Fruit fly (Drosophila melanogaster) whole organism, prepupa: ENCODE data around the gene CG13458.

Experiments
- Blimp-1 ChIP-seq: fragments of 200-800 bp; sonication (Bioruptor generic); optimal IDR thresholded peaks from 3 replicates; lab custom pipeline; 2017; ENCODE audit warnings: missing biosample characterization, missing genetic modification characterization, mild to moderate bottlenecking, moderate library complexity, missing genetic modification reagents
- CG10631 ChIP-seq: fragments of 200-800 bp; sonication (Bioruptor generic); optimal IDR thresholded peaks from 2 replicates; lab custom pipeline; 2016; ENCODE audit warnings: missing biosample characterization, missing genetic modification characterization
- CG10669 ChIP-seq: fragments of 200-800 bp; sonication (Bioruptor generic); optimal IDR thresholded peaks from 3 replicates; lab custom pipeline; 2018; ENCODE audit warnings: missing biosample characterization, mild to moderate bottlenecking, missing genetic modification characterization, moderate library complexity
- CG11294 ChIP-seq: fragments of 200-800 bp; sonication (Bioruptor generic); IDR thresholded peaks from 2 replicates; pipeline ENCODE4 v1.3.6; 2022; ENCODE audit warnings: missing biosample characterization, missing genetic modification characterization
- CG11902 ChIP-seq: fragments of 200-800 bp; sonication (Bioruptor generic); optimal IDR thresholded peaks from 3 replicates; lab custom pipeline; 2016; ENCODE audit warnings: missing biosample characterization, missing genetic modification characterization
- CG15336 ChIP-seq: fragments of 200-800 bp; sonication (Bioruptor generic); IDR thresholded peaks from 2 replicates; pipeline ENCODE4 v1.3.6; 2022; ENCODE audit warnings: missing biosample characterization, missing genetic modification characterization
- CG16779 ChIP-seq: fragments of 200-800 bp; sonication (Bioruptor generic); optimal IDR thresholded peaks from 3 replicates; lab custom pipeline; 2017; ENCODE audit warnings: missing biosample characterization, mild to moderate bottlenecking, missing genetic modification characterization
- CG31627 ChIP-seq: fragments of 200-800 bp; sonication (Bioruptor generic); optimal IDR thresholded peaks from 3 replicates; lab custom pipeline; 2016; ENCODE audit warnings: missing biosample characterization, missing genetic modification characterization
- CG32006 ChIP-seq: fragments of 200-800 bp; sonication (Bioruptor generic); optimal IDR thresholded peaks from 3 replicates; lab custom pipeline; 2017; ENCODE audit warnings: missing biosample characterization, mild to moderate bottlenecking, missing genetic modification characterization
- CG3919 ChIP-seq: fragments of 200-800 bp; sonication (Bioruptor generic); optimal IDR thresholded peaks from 3 replicates; lab custom pipeline; 2016; ENCODE audit warnings: missing biosample characterization, missing genetic modification characterization
- CG4318 ChIP-seq: fragments of 200-800 bp; sonication (Bioruptor generic); optimal IDR thresholded peaks from 3 replicates; lab custom pipeline; 2017; ENCODE audit warnings: missing biosample characterization, mild to moderate bottlenecking, missing genetic modification characterization
- CG6163 ChIP-seq: fragments of 200-800 bp; sonication (Bioruptor generic); IDR thresholded peaks from 3 replicates; pipeline ENCODE4 v1.3.6; 2022; ENCODE audit warnings: missing biosample characterization, missing genetic modification characterization
- CG6276 ChIP-seq: fragments of 200-800 bp; sonication (Bioruptor generic); optimal IDR thresholded peaks from 2 replicates; lab custom pipeline; 2017; ENCODE audit warnings: missing biosample characterization, mild to moderate bottlenecking, missing genetic modification characterization
- CG6792 ChIP-seq: fragments of 200-800 bp; sonication (Bioruptor generic); optimal IDR thresholded peaks from 3 replicates; lab custom pipeline; 2016; ENCODE audit warnings: missing biosample characterization, missing genetic modification characterization
- CG6808 ChIP-seq: fragments of 200-800 bp; sonication (Bioruptor generic); optimal IDR thresholded peaks from 3 replicates; lab custom pipeline; 2017; ENCODE audit warnings: missing biosample characterization, missing genetic modification characterization, mild to moderate bottlenecking, moderate library complexity, missing genetic modification reagents
- CG6854 ChIP-seq: fragments of 200-800 bp; sonication (Bioruptor generic); optimal IDR thresholded peaks from 2 replicates; lab custom pipeline; 2017; ENCODE audit warnings: missing biosample characterization, mild to moderate bottlenecking, missing genetic modification characterization
- CG7368 ChIP-seq: fragments of 200-800 bp; sonication (Bioruptor generic); optimal IDR thresholded peaks from 3 replicates; lab custom pipeline; 2016; ENCODE audit warnings: missing biosample characterization, missing genetic modification characterization
- CG8119 ChIP-seq: fragments of 200-800 bp; sonication (Bioruptor generic); IDR thresholded peaks from 3 replicates; pipeline ENCODE4 v1.3.6; 2022; ENCODE audit warnings: missing biosample characterization, missing genetic modification characterization
- CG8319 ChIP-seq: fragments of 200-800 bp; sonication (Bioruptor generic); optimal IDR thresholded peaks from 3 replicates; lab custom pipeline; 2016; ENCODE audit warnings: missing biosample characterization, missing genetic modification characterization
- CG8632 ChIP-seq: fragments of 200-800 bp; sonication (Bioruptor generic); optimal IDR thresholded peaks from 3 replicates; lab custom pipeline; 2016; ENCODE audit warnings: missing biosample characterization, missing genetic modification characterization
- CG9139 ChIP-seq: fragments of 200-800 bp; sonication (Bioruptor generic); optimal IDR thresholded peaks from 3 replicates; lab custom pipeline; 2017; ENCODE audit warnings: missing biosample characterization, mild to moderate bottlenecking, missing genetic modification characterization
- Eip75B ChIP-seq: fragments of 200-800 bp; sonication (Bioruptor generic); optimal IDR thresholded peaks from 3 replicates; lab custom pipeline; 2016; ENCODE audit warnings: missing biosample characterization, missing genetic modification characterization
- Eip78C ChIP-seq: fragments of 200-800 bp; sonication (Bioruptor generic); peaks from one replicate; lab custom pipeline; 2016; ENCODE audit warnings: missing biosample characterization, missing genetic modification characterization
- Eip93F ChIP-seq: fragments of 200-800 bp; sonication (Bioruptor generic); optimal IDR thresholded peaks from 2 replicates; lab custom pipeline; 2016; ENCODE audit warnings: missing biosample characterization, mild to moderate bottlenecking, missing genetic modification characterization
- Ets21C ChIP-seq: fragments of 200-800 bp; sonication (Bioruptor generic); optimal IDR thresholded peaks from 3 replicates; lab custom pipeline; 2016; ENCODE audit warnings: missing biosample characterization, missing genetic modification characterization
- Ets96B ChIP-seq: fragments of 200-800 bp; optimal IDR thresholded peaks from 2 replicates; lab custom pipeline; 2019; ENCODE audit warnings: missing biosample characterization, mild to moderate bottlenecking, missing genetic modification characterization, moderate library complexity
- Gug ChIP-seq: fragments of 200-800 bp; sonication (Bioruptor generic); IDR thresholded peaks from 2 replicates; pipeline ENCODE4 v1.3.6; 2022; ENCODE audit warnings: missing biosample characterization, missing genetic modification characterization
- Hr38 ChIP-seq: sonication (Bioruptor generic); optimal IDR thresholded peaks from 2 replicates; lab custom pipeline; 2016; ENCODE audit warnings: missing biosample characterization, missing genetic modification characterization
- Hr39 ChIP-seq: fragments of 200-800 bp; sonication (Bioruptor generic); optimal IDR thresholded peaks from 2 replicates; lab custom pipeline; 2016; ENCODE audit warnings: missing biosample characterization, missing genetic modification characterization
- Hr4 ChIP-seq: fragments of 200-800 bp; sonication (Bioruptor generic); optimal IDR thresholded peaks from 3 replicates; lab custom pipeline; 2016; ENCODE audit warnings: missing biosample characterization, missing genetic modification characterization
- Met ChIP-seq: fragments of 200-800 bp; sonication (Bioruptor generic); optimal IDR thresholded peaks from 3 replicates; lab custom pipeline; 2016; ENCODE audit warnings: missing biosample characterization, missing genetic modification characterization
- OdsH ChIP-seq: fragments of 200-800 bp; sonication (Bioruptor generic); optimal IDR thresholded peaks from 3 replicates; lab custom pipeline; 2016; ENCODE audit warnings: missing biosample characterization, missing genetic modification characterization
- Smox ChIP-seq: fragments of 200-800 bp; sonication (Bioruptor generic); optimal IDR thresholded peaks from 3 replicates; lab custom pipeline; 2016; ENCODE audit warnings: missing biosample characterization, missing genetic modification characterization
- Sox14 ChIP-seq: fragments of 200-800 bp; sonication (Bioruptor generic); optimal IDR thresholded peaks from 3 replicates; lab custom pipeline; 2016; ENCODE audit warnings: missing biosample characterization, missing genetic modification characterization
- achi ChIP-seq: fragments of 200-800 bp; sonication (Bioruptor generic); optimal IDR thresholded peaks from 3 replicates; lab custom pipeline; 2016; ENCODE audit warnings: missing biosample characterization, missing genetic modification characterization
- dac ChIP-seq: fragments of 200-800 bp; sonication (Bioruptor generic); optimal IDR thresholded peaks from 2 replicates; lab custom pipeline; 2017; ENCODE audit warnings: missing biosample characterization, mild to moderate bottlenecking, missing genetic modification characterization
- dsx ChIP-seq: fragments of 200-800 bp; optimal IDR thresholded peaks from 3 replicates; lab custom pipeline; 2019; ENCODE audit warnings: missing biosample characterization, mild to moderate bottlenecking, missing genetic modification characterization, moderate library complexity; ENCODE audit not compliant: poor library complexity, severe bottlenecking
- eg ChIP-seq: fragments of 200-800 bp; sonication (Bioruptor generic); IDR thresholded peaks from 3 replicates; pipeline ENCODE4 v1.3.6; 2022; ENCODE audit warnings: missing biosample characterization, missing genetic modification characterization
- fkh ChIP-seq: fragments of 200-800 bp; sonication (Bioruptor generic); optimal IDR thresholded peaks from 3 replicates; lab custom pipeline; 2017; ENCODE audit warnings: missing biosample characterization, mild to moderate bottlenecking, missing genetic modification characterization, moderate library complexity
- lz ChIP-seq: fragments of 200-800 bp; sonication (Bioruptor generic); optimal IDR thresholded peaks from 3 replicates; lab custom pipeline; 2016; ENCODE audit warnings: missing biosample characterization, missing genetic modification characterization
- net ChIP-seq: fragments of 200-800 bp; sonication (Bioruptor generic); optimal IDR thresholded peaks from 3 replicates; lab custom pipeline; 2016; ENCODE audit warnings: missing biosample characterization, missing genetic modification characterization
- pdm3 ChIP-seq: fragments of 200-800 bp; sonication (Bioruptor generic); optimal IDR thresholded peaks from 3 replicates; lab custom pipeline; 2016; ENCODE audit warnings: missing biosample characterization, missing genetic modification characterization
- salr ChIP-seq, 2 experiments: fragments of 200-800 bp; sonication (Bioruptor generic); optimal IDR thresholded peaks; 3 replicates each; lab custom pipeline; 2016 to 2018; ENCODE audit warnings: missing biosample characterization in 2 of 2, missing genetic modification characterization in 2 of 2, mild to moderate bottlenecking in 1 of 2
- spab ChIP-seq: fragments of 200-800 bp; sonication (Bioruptor generic); optimal IDR thresholded peaks from 2 replicates; lab custom pipeline; 2017; ENCODE audit warnings: missing biosample characterization, mild to moderate bottlenecking, missing genetic modification characterization, missing genetic modification reagents
- ss ChIP-seq, 2 experiments: fragments of 200-800 bp; sonication (Bioruptor generic); optimal IDR thresholded peaks; 2 replicates in 1 of 2; 3 replicates in 1 of 2; lab custom pipeline; 2017 to 2018; ENCODE audit warnings: mild to moderate bottlenecking in 2 of 2, missing biosample characterization in 2 of 2, missing genetic modification characterization in 2 of 2, moderate library complexity in 1 of 2
- svp ChIP-seq: fragments of 200-800 bp; sonication (Bioruptor generic); peaks from one replicate; lab custom pipeline; 2016; ENCODE audit warnings: missing biosample characterization, missing genetic modification characterization
- topi ChIP-seq: fragments of 200-800 bp; sonication (Bioruptor generic); optimal IDR thresholded peaks from 3 replicates; lab custom pipeline; 2016; ENCODE audit warnings: missing biosample characterization, missing genetic modification characterization

CG13458 gene

DNA sequence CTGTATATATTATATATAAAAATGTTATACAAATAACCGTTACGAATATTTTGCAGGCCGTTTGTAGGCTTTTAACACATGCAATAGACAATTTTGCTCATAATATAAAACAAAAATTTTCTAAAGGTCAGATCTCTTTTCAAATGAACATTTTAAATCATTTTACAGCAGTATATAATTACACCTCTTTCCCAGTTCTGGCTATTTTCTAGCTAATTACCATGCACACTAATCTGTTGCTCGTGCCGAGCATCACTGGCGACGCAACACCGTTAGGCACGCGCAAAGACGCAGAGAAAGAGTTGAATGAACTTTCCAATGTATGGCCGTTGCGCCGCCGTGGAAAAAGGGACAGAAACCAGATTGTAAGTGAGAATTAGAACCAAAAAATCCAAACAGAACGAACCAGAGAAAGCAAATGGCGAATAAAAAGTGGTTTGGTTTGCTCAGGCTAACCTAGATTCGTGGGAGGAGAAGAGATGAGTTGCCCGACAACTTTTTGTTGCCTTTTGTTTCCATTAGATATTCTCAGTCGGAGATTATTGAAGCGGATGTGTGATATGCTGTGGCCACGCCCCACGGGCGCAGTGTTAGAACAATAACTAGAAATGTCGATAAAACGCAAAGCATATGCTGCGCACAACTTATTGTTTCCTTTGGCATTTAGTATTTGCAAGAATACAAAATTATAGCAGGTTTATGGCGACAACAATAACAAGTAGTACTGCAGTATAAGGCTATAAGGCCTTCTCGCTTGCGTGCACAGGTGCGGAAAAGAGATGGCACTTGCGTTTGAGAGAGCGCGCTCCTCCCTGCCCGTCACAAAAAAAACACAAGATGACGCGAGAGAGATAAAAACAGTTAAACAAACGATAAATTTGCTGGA lies 28.0 kb downstream of the CG13458 start (continued):
- no peak for TF ChIP-seq CG6854
- no peak for TF ChIP-seq Eip75B

DNA sequence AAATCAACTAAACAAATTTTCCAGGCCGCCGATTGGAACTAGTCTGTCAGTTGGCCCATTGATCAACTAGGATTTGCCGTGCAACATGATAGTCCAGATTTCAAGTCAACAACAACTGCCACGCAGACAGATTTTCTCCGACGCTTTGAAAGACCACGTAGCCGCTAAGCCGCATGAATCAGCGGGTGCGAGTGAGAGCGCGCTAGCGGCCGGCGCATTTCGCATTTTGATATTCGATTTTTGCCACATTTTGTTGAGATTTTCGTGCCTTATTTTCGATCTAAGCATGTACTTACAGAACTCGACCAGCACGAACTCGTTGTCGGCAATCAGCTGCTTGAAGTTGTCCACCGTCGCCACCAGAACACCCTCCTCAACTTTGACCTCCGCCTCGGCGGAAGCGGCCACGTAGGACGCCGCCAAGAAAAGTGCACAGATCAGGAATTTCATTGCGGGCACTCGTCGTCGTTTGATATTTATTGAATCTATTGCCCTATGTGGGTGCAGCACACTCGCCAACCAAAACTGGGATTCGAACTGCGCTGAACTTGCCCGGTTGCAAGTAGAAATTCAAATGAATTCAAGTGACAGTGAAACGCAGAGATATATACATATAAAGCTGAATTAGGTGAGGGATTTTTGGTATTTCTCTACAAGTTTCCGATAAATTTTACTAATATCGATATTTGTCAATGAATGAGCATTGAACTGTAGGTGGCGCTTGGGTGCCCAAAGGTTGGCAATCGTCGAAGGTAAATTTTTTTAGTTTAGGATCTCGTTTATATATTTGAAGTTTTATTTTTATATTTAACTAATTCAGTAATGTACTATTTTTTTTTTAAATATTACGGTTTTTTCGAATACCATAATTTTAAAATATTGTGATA lies 28.9 kb downstream of the CG13458 start, which contains the start of gene Pdi:
Gene Pdi, minus strand, starts transcription at position 837 of the 887 bp plus-strand sequence.
- peak; percentile 9 for TF ChIP-seq CG6808
- no peak for TF ChIP-seq Hr39 (GFP tag; lab: Kevin White, UChicago)
- TF ChIP-seq CG16779 (tag; lab: Kevin White, UChicago) = peak; percentile 23
- TF ChIP-seq Sox14 (GFP tag; lab: Kevin White, UChicago) = no peak
- no peak for TF ChIP-seq Hr4
- TF ChIP-seq CG8632 = no peak
- TF ChIP-seq CG15336 (GFP tag; lab: Robert Waterston, UW) = peak; percentile 12; the same call in 1 of the 2 replicates
- TF ChIP-seq CG6276 (GFP tag; lab: Kevin White, UChicago) = no peak
- TF ChIP-seq lz (GFP tag; lab: Kevin White, UChicago) = peak; percentile 16
- no peak for TF ChIP-seq OdsH
- no peak for TF ChIP-seq Ets96B (tag; lab: Kevin White, UChicago)
- peak; percentile 20 for TF ChIP-seq dsx (GFP tag; lab: Kevin White, UChicago)
- TF ChIP-seq dac (GFP tag; lab: Kevin White, UChicago) = no peak
- no peak for TF ChIP-seq Hr38 (GFP tag; lab: Kevin White, UChicago)
- peak; percentile 41 for TF ChIP-seq CG6854
- TF ChIP-seq CG11294 (GFP tag; lab: Robert Waterston, UW) = no peak
- TF ChIP-seq CG9139 (GFP tag; lab: Kevin White, UChicago) = no peak
- TF ChIP-seq svp (GFP tag; lab: Kevin White, UChicago) = peak; percentile 82
- no peak for TF ChIP-seq Eip93F (GFP tag; lab: Kevin White, UChicago)
- TF ChIP-seq eg (GFP tag; lab: Robert Waterston, UW) = no peak; the same call in 2 of the 3 replicates
- no peak for TF ChIP-seq CG3919 (GFP tag; lab: Kevin White, UChicago)
- TF ChIP-seq CG6792 (GFP tag; lab: Kevin White, UChicago) = no peak
- TF ChIP-seq CG10631 (GFP tag; lab: Kevin White, UChicago) = no peak
- peak; percentile 53 for TF ChIP-seq topi (GFP tag; lab: Kevin White, UChicago)
- TF ChIP-seq achi (GFP tag; lab: Kevin White, UChicago) = peak; percentile 23
- TF ChIP-seq CG4318 (GFP tag; lab: Kevin White, UChicago) = no peak
- no peak for TF ChIP-seq CG11902 (GFP tag; lab: Kevin White, UChicago)
- TF ChIP-seq CG6163 = peak; percentile 40; the same call in 2 of the 3 replicates
- TF ChIP-seq CG7368 (GFP tag; lab: Kevin White, UChicago) = no peak
- no peak for TF ChIP-seq CG8119 (GFP tag; lab: Robert Waterston, UW)
- no peak for TF ChIP-seq Met
- no peak for TF ChIP-seq salr (GFP tag; optimal IDR thresholded peaks at IDR 0.05; lab: Kevin White, UChicago)
- TF ChIP-seq CG31627 (GFP tag; lab: Kevin White, UChicago) = no peak
- TF ChIP-seq CG10669 = no peak
- TF ChIP-seq fkh (GFP tag; lab: Kevin White, UChicago) = no peak
- no peak for TF ChIP-seq Gug (GFP tag; lab: Robert Waterston, UW)
- no peak for TF ChIP-seq Ets21C (GFP tag; lab: Kevin White, UChicago)
- TF ChIP-seq CG32006 (GFP tag; lab: Kevin White, UChicago) = no peak
- TF ChIP-seq ss (GFP tag; optimal IDR thresholded peaks at IDR 0.05; lab: Kevin White, UChicago) = peak in 1 of 2 experiments; percentile 16
- no peak for TF ChIP-seq spab
- no peak for TF ChIP-seq Smox
- peak; percentile 15 for TF ChIP-seq net (GFP tag; lab: Kevin White, UChicago)
- peak; percentile 9 for TF ChIP-seq Blimp-1 (GFP tag; lab: Kevin White, UChicago)
- no peak for TF ChIP-seq CG8319 (GFP tag; lab: Kevin White, UChicago)
- peak; percentile 81 for TF ChIP-seq Eip78C
- no peak for TF ChIP-seq pdm3 (GFP tag; lab: Kevin White, UChicago)
